Worm (Caenorhabditis elegans) whole organism, dauer: Measurements from ENCODE around the gene met-2.

Source experiments
- unc-62 ChIP-seq: sonication (generic microtip); optimal IDR thresholded peaks from 2 replicates; lab custom pipeline; 2017; ENCODE audit warnings: missing biosample characterization, missing genetic modification reagents, missing genetic modification characterization

met-2 gene

ce11 chrIII:8409166-8409565 is 34.1 kb downstream of the met-2 start, which contains the start of gene ZK353.9:
TSS of gene ZK353.9 (plus strand) at chrIII:8409496.
- no peak for TF ChIP-seq unc-62

- no peak for TF ChIP-seq unc-62
Observed at ce11 chrIII:8410747-8411146, 35.6 kb downstream of the met-2 start.

DNA sequence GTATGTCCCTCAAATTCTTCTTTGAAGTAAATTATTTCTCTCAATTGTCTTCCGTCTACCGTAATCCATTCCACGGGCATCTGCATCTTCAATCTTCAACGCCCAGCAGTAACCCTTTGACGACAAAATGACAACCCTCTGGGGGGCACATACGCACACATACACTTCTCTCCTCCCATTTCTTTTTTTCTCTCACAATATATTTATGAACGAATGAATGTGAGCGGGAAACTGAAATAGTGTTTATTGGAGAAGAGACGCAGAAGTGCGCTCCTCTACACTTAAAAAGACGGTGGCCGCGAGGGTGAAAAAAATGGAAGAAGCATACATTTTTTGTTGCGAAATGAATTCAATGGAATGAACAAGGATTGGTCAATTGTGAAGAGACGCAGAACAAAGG is 36.9 kb downstream of the met-2 start:
- no peak for TF ChIP-seq unc-62

ce11 chrIII:8413501-8413900 is 38.4 kb downstream of the met-2 start:
- no peak for TF ChIP-seq unc-62

DNA sequence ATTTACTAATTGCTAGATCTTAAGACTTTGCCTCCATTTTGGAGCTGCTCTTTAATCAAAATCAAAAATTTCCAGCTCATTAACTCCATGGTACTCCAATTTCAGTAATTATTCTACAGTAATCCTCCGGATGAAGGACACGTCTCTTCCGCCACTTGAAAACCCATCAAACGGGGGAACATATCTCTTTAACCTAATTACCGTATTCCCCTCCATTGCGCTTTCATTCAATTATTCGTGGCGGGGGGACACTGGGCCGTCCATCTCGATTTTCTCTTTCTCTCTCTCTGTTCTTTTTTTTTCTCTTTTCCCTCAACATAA is 41.7 kb downstream of the met-2 start:
- no peak for TF ChIP-seq unc-62

- no peak for TF ChIP-seq unc-62
Observed at ce11 chrIII:8417192-8417967, 42.3 kb downstream of the met-2 start.

DNA sequence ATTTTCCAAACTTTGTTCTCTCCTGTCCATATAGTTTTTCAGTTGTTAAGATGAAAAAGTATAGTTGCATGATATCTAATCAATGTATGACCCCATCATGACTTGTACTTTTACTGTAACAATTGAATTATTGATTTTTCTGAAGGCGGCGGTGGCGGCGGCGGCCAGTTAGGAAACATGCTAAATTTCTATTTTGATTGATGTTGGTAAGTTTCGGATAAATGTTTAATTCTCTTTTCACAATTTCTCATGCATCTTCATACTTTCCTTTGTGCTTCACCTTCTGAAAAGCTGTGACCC is 42.8 kb downstream of the met-2 start, which contains the start of gene sor-1:
Gene sor-1 (plus strand): TSS at position 201 of the 300 bp plus-strand sequence.
- TF ChIP-seq unc-62, result no peak

DNA sequence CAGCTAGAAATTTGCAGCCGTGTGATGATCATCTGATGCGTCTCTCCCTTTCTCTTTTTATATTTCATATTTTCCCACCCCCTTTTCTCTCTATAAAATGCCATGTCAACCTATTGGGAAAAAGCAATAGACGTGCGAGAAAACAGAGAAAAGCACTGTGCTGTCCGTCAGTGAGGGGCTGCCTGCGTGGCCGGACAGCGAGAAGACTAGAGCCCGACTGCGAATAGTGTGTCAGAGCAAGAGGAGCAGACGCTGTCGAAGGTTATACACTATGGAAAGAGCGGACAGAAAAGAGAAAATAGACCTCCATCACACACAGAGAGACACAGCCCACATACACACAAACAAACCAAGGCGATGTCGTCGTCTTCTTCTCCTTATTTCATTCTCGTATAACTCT is 50.0 kb downstream of the met-2 start:
- TF ChIP-seq unc-62, result no peak

ce11 chrIII:8426271-8426670 is 51.2 kb downstream of the met-2 start, which contains the start of gene cec-1:
TSS of gene cec-1 (plus strand) at chrIII:8426333.
- no peak for TF ChIP-seq unc-62

DNA sequence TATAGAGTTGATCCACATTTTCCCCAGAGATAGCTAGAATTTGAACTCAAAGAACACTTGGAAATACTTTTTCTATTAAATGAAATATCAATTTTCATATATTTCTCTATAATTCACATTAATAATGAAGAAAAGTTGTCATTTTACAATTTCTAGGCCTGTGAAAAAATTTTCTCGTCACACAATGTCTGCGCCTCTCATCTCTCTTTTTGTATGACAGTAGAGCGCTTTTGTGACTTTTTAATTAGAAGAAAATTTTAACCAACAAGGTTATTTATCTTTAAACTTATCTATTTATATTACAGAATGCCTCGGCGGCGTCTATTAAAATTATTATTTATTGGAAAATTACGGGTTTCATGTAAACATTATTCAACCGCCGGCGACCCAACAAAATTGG is 53.9 kb downstream of the met-2 start, which contains the start of gene ZK1236.1:
Gene ZK1236.1 (plus strand): TSS at position 263 of the 400 bp plus-strand sequence.
- no peak for TF ChIP-seq unc-62

DNA sequence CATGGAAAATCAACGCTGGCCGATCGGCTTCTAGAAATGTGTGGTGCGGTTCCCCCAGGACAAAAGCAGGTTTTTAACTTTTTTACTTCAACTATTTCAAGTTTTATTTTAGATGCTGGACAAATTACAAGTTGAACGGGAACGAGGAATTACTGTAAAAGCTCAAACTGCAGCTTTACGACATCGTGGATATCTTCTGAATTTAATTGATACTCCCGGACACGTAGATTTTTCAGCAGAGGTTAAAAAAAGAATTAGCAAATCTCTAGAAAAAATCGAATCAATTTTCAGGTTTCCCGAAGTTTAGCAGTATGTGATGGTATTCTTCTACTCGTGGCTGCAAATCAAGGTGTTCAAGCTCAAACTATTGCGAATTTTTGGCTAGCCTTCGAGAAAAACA is 54.4 kb downstream of the met-2 start:
- no peak for TF ChIP-seq unc-62
